Fruit fly (Drosophila melanogaster) whole organism, prepupa: ENCODE data around the gene CG31550.

Source experiments
- Blimp-1 ChIP-seq: fragments of 200-800 bp; sonication (Bioruptor generic); optimal IDR thresholded peaks from 3 replicates; lab custom pipeline; 2017; ENCODE audit warnings: missing biosample characterization, missing genetic modification characterization, mild to moderate bottlenecking, moderate library complexity, missing genetic modification reagents
- CG10631 ChIP-seq: fragments of 200-800 bp; sonication (Bioruptor generic); optimal IDR thresholded peaks from 2 replicates; lab custom pipeline; 2016; ENCODE audit warnings: missing biosample characterization, missing genetic modification characterization
- CG11294 ChIP-seq: fragments of 200-800 bp; sonication (Bioruptor generic); IDR thresholded peaks from 2 replicates; pipeline ENCODE4 v1.3.6; 2022; ENCODE audit warnings: missing biosample characterization, missing genetic modification characterization
- CG11762 ChIP-seq: fragments of 200-800 bp; sonication (Bioruptor generic); optimal IDR thresholded peaks from 3 replicates; lab custom pipeline; 2016; ENCODE audit warnings: missing biosample characterization, missing genetic modification characterization; ENCODE audit not compliant: insufficient read depth
- CG15336 ChIP-seq: fragments of 200-800 bp; sonication (Bioruptor generic); IDR thresholded peaks from 2 replicates; pipeline ENCODE4 v1.3.6; 2022; ENCODE audit warnings: missing biosample characterization, missing genetic modification characterization
- CG1621 ChIP-seq: fragments of 200-800 bp; sonication (Bioruptor generic); optimal IDR thresholded peaks from 3 replicates; lab custom pipeline; 2018; ENCODE audit warnings: missing biosample characterization, mild to moderate bottlenecking, missing genetic modification characterization
- CG16779 ChIP-seq: fragments of 200-800 bp; sonication (Bioruptor generic); optimal IDR thresholded peaks from 3 replicates; lab custom pipeline; 2017; ENCODE audit warnings: missing biosample characterization, mild to moderate bottlenecking, missing genetic modification characterization
- CG3032 ChIP-seq: fragments of 200-800 bp; optimal IDR thresholded peaks from 2 replicates; lab custom pipeline; 2019; ENCODE audit warnings: missing biosample characterization, mild to moderate bottlenecking, missing genetic modification characterization, moderate library complexity
- CG31627 ChIP-seq: fragments of 200-800 bp; sonication (Bioruptor generic); optimal IDR thresholded peaks from 3 replicates; lab custom pipeline; 2016; ENCODE audit warnings: missing biosample characterization, missing genetic modification characterization
- CG3919 ChIP-seq: fragments of 200-800 bp; sonication (Bioruptor generic); optimal IDR thresholded peaks from 3 replicates; lab custom pipeline; 2016; ENCODE audit warnings: missing biosample characterization, missing genetic modification characterization
- CG4318 ChIP-seq: fragments of 200-800 bp; sonication (Bioruptor generic); optimal IDR thresholded peaks from 3 replicates; lab custom pipeline; 2017; ENCODE audit warnings: missing biosample characterization, mild to moderate bottlenecking, missing genetic modification characterization
- CG6163 ChIP-seq: fragments of 200-800 bp; sonication (Bioruptor generic); IDR thresholded peaks from 3 replicates; pipeline ENCODE4 v1.3.6; 2022; ENCODE audit warnings: missing biosample characterization, missing genetic modification characterization
- CG6276 ChIP-seq: fragments of 200-800 bp; sonication (Bioruptor generic); optimal IDR thresholded peaks from 2 replicates; lab custom pipeline; 2017; ENCODE audit warnings: missing biosample characterization, mild to moderate bottlenecking, missing genetic modification characterization
- CG6808 ChIP-seq: fragments of 200-800 bp; sonication (Bioruptor generic); optimal IDR thresholded peaks from 3 replicates; lab custom pipeline; 2017; ENCODE audit warnings: missing biosample characterization, missing genetic modification characterization, mild to moderate bottlenecking, moderate library complexity, missing genetic modification reagents
- CG6854 ChIP-seq: fragments of 200-800 bp; sonication (Bioruptor generic); optimal IDR thresholded peaks from 2 replicates; lab custom pipeline; 2017; ENCODE audit warnings: missing biosample characterization, mild to moderate bottlenecking, missing genetic modification characterization
- CG8119 ChIP-seq: fragments of 200-800 bp; sonication (Bioruptor generic); IDR thresholded peaks from 3 replicates; pipeline ENCODE4 v1.3.6; 2022; ENCODE audit warnings: missing biosample characterization, missing genetic modification characterization
- CG8319 ChIP-seq: fragments of 200-800 bp; sonication (Bioruptor generic); optimal IDR thresholded peaks from 3 replicates; lab custom pipeline; 2016; ENCODE audit warnings: missing biosample characterization, missing genetic modification characterization
- CG8632 ChIP-seq: fragments of 200-800 bp; sonication (Bioruptor generic); optimal IDR thresholded peaks from 3 replicates; lab custom pipeline; 2016; ENCODE audit warnings: missing biosample characterization, missing genetic modification characterization
- CG9139 ChIP-seq: fragments of 200-800 bp; sonication (Bioruptor generic); optimal IDR thresholded peaks from 3 replicates; lab custom pipeline; 2017; ENCODE audit warnings: missing biosample characterization, mild to moderate bottlenecking, missing genetic modification characterization
- Eip75B ChIP-seq: fragments of 200-800 bp; sonication (Bioruptor generic); optimal IDR thresholded peaks from 3 replicates; lab custom pipeline; 2016; ENCODE audit warnings: missing biosample characterization, missing genetic modification characterization
- Eip78C ChIP-seq: fragments of 200-800 bp; sonication (Bioruptor generic); peaks from one replicate; lab custom pipeline; 2016; ENCODE audit warnings: missing biosample characterization, missing genetic modification characterization
- Eip93F ChIP-seq: fragments of 200-800 bp; sonication (Bioruptor generic); optimal IDR thresholded peaks from 2 replicates; lab custom pipeline; 2016; ENCODE audit warnings: missing biosample characterization, mild to moderate bottlenecking, missing genetic modification characterization
- Ets96B ChIP-seq: fragments of 200-800 bp; optimal IDR thresholded peaks from 2 replicates; lab custom pipeline; 2019; ENCODE audit warnings: missing biosample characterization, mild to moderate bottlenecking, missing genetic modification characterization, moderate library complexity
- Smox ChIP-seq: fragments of 200-800 bp; sonication (Bioruptor generic); optimal IDR thresholded peaks from 3 replicates; lab custom pipeline; 2016; ENCODE audit warnings: missing biosample characterization, missing genetic modification characterization
- Sox102F ChIP-seq: fragments of 200-800 bp; sonication (Bioruptor generic); optimal IDR thresholded peaks from 2 replicates; lab custom pipeline; 2016; ENCODE audit warnings: missing biosample characterization, mild to moderate bottlenecking, missing genetic modification characterization
- Sox14 ChIP-seq: fragments of 200-800 bp; sonication (Bioruptor generic); optimal IDR thresholded peaks from 3 replicates; lab custom pipeline; 2016; ENCODE audit warnings: missing biosample characterization, missing genetic modification characterization
- Sox15 ChIP-seq: fragments of 200-800 bp; sonication (Bioruptor generic); optimal IDR thresholded peaks from 3 replicates; lab custom pipeline; 2016; ENCODE audit warnings: missing biosample characterization, missing genetic modification characterization
- achi ChIP-seq: fragments of 200-800 bp; sonication (Bioruptor generic); optimal IDR thresholded peaks from 3 replicates; lab custom pipeline; 2016; ENCODE audit warnings: missing biosample characterization, missing genetic modification characterization
- cyc ChIP-seq: fragments of 200-800 bp; sonication (Bioruptor generic); optimal IDR thresholded peaks from 3 replicates; lab custom pipeline; 2016; ENCODE audit warnings: missing biosample characterization, missing genetic modification characterization
- dac ChIP-seq: fragments of 200-800 bp; sonication (Bioruptor generic); optimal IDR thresholded peaks from 2 replicates; lab custom pipeline; 2017; ENCODE audit warnings: missing biosample characterization, mild to moderate bottlenecking, missing genetic modification characterization
- eg ChIP-seq: fragments of 200-800 bp; sonication (Bioruptor generic); IDR thresholded peaks from 3 replicates; pipeline ENCODE4 v1.3.6; 2022; ENCODE audit warnings: missing biosample characterization, missing genetic modification characterization
- esn ChIP-seq: fragments of 200-800 bp; sonication (Bioruptor generic); optimal IDR thresholded peaks from 2 replicates; lab custom pipeline; 2016; ENCODE audit warnings: missing biosample characterization, mild to moderate bottlenecking, missing genetic modification characterization, moderate library complexity
- fd59A ChIP-seq: fragments of 200-800 bp; sonication (Bioruptor generic); optimal IDR thresholded peaks from 2 replicates; lab custom pipeline; 2017; ENCODE audit warnings: missing biosample characterization, mild to moderate bottlenecking, missing genetic modification characterization, missing genetic modification reagents
- fd85E ChIP-seq: fragments of 200-800 bp; sonication (Bioruptor generic); optimal IDR thresholded peaks from 3 replicates; lab custom pipeline; 2016; ENCODE audit warnings: missing biosample characterization, missing genetic modification characterization
- fkh ChIP-seq: fragments of 200-800 bp; sonication (Bioruptor generic); optimal IDR thresholded peaks from 3 replicates; lab custom pipeline; 2017; ENCODE audit warnings: missing biosample characterization, mild to moderate bottlenecking, missing genetic modification characterization, moderate library complexity
- lz ChIP-seq: fragments of 200-800 bp; sonication (Bioruptor generic); optimal IDR thresholded peaks from 3 replicates; lab custom pipeline; 2016; ENCODE audit warnings: missing biosample characterization, missing genetic modification characterization
- net ChIP-seq: fragments of 200-800 bp; sonication (Bioruptor generic); optimal IDR thresholded peaks from 3 replicates; lab custom pipeline; 2016; ENCODE audit warnings: missing biosample characterization, missing genetic modification characterization
- pdm3 ChIP-seq: fragments of 200-800 bp; sonication (Bioruptor generic); optimal IDR thresholded peaks from 3 replicates; lab custom pipeline; 2016; ENCODE audit warnings: missing biosample characterization, missing genetic modification characterization
- salr ChIP-seq, 2 experiments: fragments of 200-800 bp; sonication (Bioruptor generic); optimal IDR thresholded peaks; 3 replicates each; lab custom pipeline; 2016 to 2018; ENCODE audit warnings: missing biosample characterization in 2 of 2, missing genetic modification characterization in 2 of 2, mild to moderate bottlenecking in 1 of 2
- spab ChIP-seq: fragments of 200-800 bp; sonication (Bioruptor generic); optimal IDR thresholded peaks from 2 replicates; lab custom pipeline; 2017; ENCODE audit warnings: missing biosample characterization, mild to moderate bottlenecking, missing genetic modification characterization, missing genetic modification reagents
- ss ChIP-seq, 2 experiments: fragments of 200-800 bp; sonication (Bioruptor generic); optimal IDR thresholded peaks; 2 replicates in 1 of 2; 3 replicates in 1 of 2; lab custom pipeline; 2017 to 2018; ENCODE audit warnings: mild to moderate bottlenecking in 2 of 2, missing biosample characterization in 2 of 2, missing genetic modification characterization in 2 of 2, moderate library complexity in 1 of 2
- svp ChIP-seq: fragments of 200-800 bp; sonication (Bioruptor generic); peaks from one replicate; lab custom pipeline; 2016; ENCODE audit warnings: missing biosample characterization, missing genetic modification characterization
- vri ChIP-seq: fragments of 200-800 bp; sonication (Bioruptor generic); optimal IDR thresholded peaks from 3 replicates; lab custom pipeline; 2016; ENCODE audit warnings: missing biosample characterization, mild to moderate bottlenecking, missing genetic modification characterization

Gene CG31550

dm6 chr3R:5483488-5484109, 1.7 kb upstream of the CG31550 start, which contains the start of gene ksr:
Gene ksr, minus strand, starts transcription at chr3R:5483906.
- peak; percentile 29 for TF ChIP-seq esn (GFP tag; lab: Kevin White, UChicago)
- no peak for TF ChIP-seq CG11294 (GFP tag; lab: Robert Waterston, UW)
- no peak for TF ChIP-seq lz (GFP tag; lab: Kevin White, UChicago)
- peak; percentile 22; the same call in 1 of the 3 replicates for TF ChIP-seq eg (GFP tag; lab: Robert Waterston, UW)
- peak; percentile 18 for TF ChIP-seq Ets96B (tag; lab: Kevin White, UChicago)
- peak; percentile 36 for TF ChIP-seq CG6854 (GFP tag; lab: Kevin White, UChicago)
- TF ChIP-seq CG6163 (GFP tag; lab: Robert Waterston, UW): peak; percentile 7; the same call in 1 of the 3 replicates
- TF ChIP-seq CG3032 (tag; lab: Kevin White, UChicago): peak; percentile 30

- no peak for TF ChIP-seq CG11294 (GFP tag; lab: Robert Waterston, UW)
- TF ChIP-seq CG1621 (tag; lab: Kevin White, UChicago): no peak
- no peak for TF ChIP-seq cyc
- TF ChIP-seq fkh (GFP tag; lab: Kevin White, UChicago): peak; percentile 1
- TF ChIP-seq CG8319: no peak
- no peak for TF ChIP-seq CG10631 (GFP tag; lab: Kevin White, UChicago)
- peak; percentile 46 for TF ChIP-seq vri (GFP tag; lab: Kevin White, UChicago)
- TF ChIP-seq CG16779: no peak
- TF ChIP-seq fd59A (GFP tag; lab: Kevin White, UChicago): no peak
- TF ChIP-seq svp (GFP tag; lab: Kevin White, UChicago): peak; percentile 99
- no peak for TF ChIP-seq CG15336 (GFP tag; lab: Robert Waterston, UW)
- TF ChIP-seq Eip75B (GFP tag; lab: Kevin White, UChicago): no peak
Measured at dm6 chr3R:5497600-5497999, 12.3 kb downstream of the CG31550 start.

dm6 chr3R:5502646-5503045, 17.3 kb downstream of the CG31550 start, which contains the start of gene NKCC:
Gene NKCC, minus strand, starts transcription at chr3R:5502702.
- TF ChIP-seq Sox102F (GFP tag; lab: Kevin White, UChicago) (no peak), fd85E (no peak), Eip93F (no peak), CG6808 (GFP tag; lab: Kevin White, UChicago) (no peak), Eip75B (GFP tag; lab: Kevin White, UChicago) (no peak), CG6276 (GFP tag; lab: Kevin White, UChicago) (no peak), cyc (no peak), salr (GFP tag; optimal IDR thresholded peaks at IDR 0.05; lab: Kevin White, UChicago) (no peak), CG4318 (GFP tag; lab: Kevin White, UChicago) (no peak), net (GFP tag; lab: Kevin White, UChicago) (no peak), pdm3 (GFP tag; lab: Kevin White, UChicago) (no peak), CG10631 (GFP tag; lab: Kevin White, UChicago) (no peak), achi (GFP tag; lab: Kevin White, UChicago) (no peak), fd59A (GFP tag; lab: Kevin White, UChicago) (no peak)

- TF ChIP-seq achi (GFP tag; lab: Kevin White, UChicago) (no peak), CG6854 (GFP tag; lab: Kevin White, UChicago) (peak; percentile 28), Smox (no peak), net (GFP tag; lab: Kevin White, UChicago) (no peak), CG9139 (GFP tag; lab: Kevin White, UChicago) (no peak), Eip78C (peak; percentile 57), CG8119 (no peak), Eip75B (GFP tag; lab: Kevin White, UChicago) (no peak), Sox15 (no peak), CG6276 (GFP tag; lab: Kevin White, UChicago) (no peak), dac (GFP tag; lab: Kevin White, UChicago) (no peak), vri (GFP tag; lab: Kevin White, UChicago) (no peak), Sox14 (GFP tag; lab: Kevin White, UChicago) (no peak), spab (GFP tag; lab: Kevin White, UChicago) (no peak), CG11762 (GFP tag; lab: Kevin White, UChicago) (no peak), Blimp-1 (no peak), CG3919 (GFP tag; lab: Kevin White, UChicago) (no peak), CG8632 (GFP tag; lab: Kevin White, UChicago) (no peak), eg (GFP tag; lab: Robert Waterston, UW) (no peak), fkh (GFP tag; lab: Kevin White, UChicago) (peak; percentile 21), ss (GFP tag; optimal IDR thresholded peaks at IDR 0.05; lab: Kevin White, UChicago) (no peak), CG31627 (GFP tag; lab: Kevin White, UChicago) (no peak)
Measured at dm6 chr3R:5503789-5504387, 18.5 kb downstream of the CG31550 start.
